Fruit fly (Drosophila melanogaster): ENCODE measurements around the gene Dpy-30L2.

- TF ChIP-seq Sin3A (optimal IDR thresholded peaks at IDR 0.05) (no peak), ttk (optimal IDR thresholded peaks at IDR 0.05) (no peak), insv (optimal IDR thresholded peaks at IDR 0.05) (no peak), h (optimal IDR thresholded peaks at IDR 0.05) (no peak)
These were observed 7.1 kb downstream of the Dpy-30L2 start, which contains the start of the genes CG11593 and Rcd5 for dm6 chr3L:4040247-4040925.

All from Kc167 (cell line).